Fruit fly (Drosophila melanogaster): ENCODE results near the gene CG9636.

CG9636 gene

dm6 chr3R:8233370-8233773, 10.2 kb downstream of the CG9636 start, which contains the start of gene PolI (continued):
- no peak for TF ChIP-seq CG17802 (tag; optimal IDR thresholded peaks at IDR 0.05)
- no peak for TF ChIP-seq croc (GFP tag; conservative IDR thresholded peaks at IDR 0.05)
- peak; percentile 54 for TF ChIP-seq zfh2 (GFP tag; optimal IDR thresholded peaks at IDR 0.05)
- TF ChIP-seq CG12299 (tag; optimal IDR thresholded peaks at IDR 0.05): no peak
- TF ChIP-seq stc (GFP tag; IDR thresholded peaks at IDR 0.05): no peak
- TF ChIP-seq dpn (GFP tag; optimal IDR thresholded peaks at IDR 0.05): peak in 1 of 2 experiments; percentile 23
- no peak for TF ChIP-seq CG17612 (GFP tag; IDR thresholded peaks at IDR 0.05)
- TF ChIP-seq H15 (GFP tag; IDR thresholded peaks at IDR 0.05): no peak
- TF ChIP-seq NC2α (GFP tag; optimal IDR thresholded peaks at IDR 0.05): peak; percentile 20
- no peak for TF ChIP-seq Ssrp (tag; optimal IDR thresholded peaks at IDR 0.05)
- TF ChIP-seq eyg (GFP tag; optimal IDR thresholded peaks at IDR 0.05): no peak
- TF ChIP-seq fd96Cb (tag; optimal IDR thresholded peaks at IDR 0.05): no peak
- TF ChIP-seq maf-S (GFP tag; optimal IDR thresholded peaks at IDR 0.05): peak; percentile 36
- no peak for TF ChIP-seq MTF-1 (GFP tag; optimal IDR thresholded peaks at IDR 0.05; ENCODE audit: borderline replicate concordance)
- no peak for TF ChIP-seq E2f1 (GFP tag; IDR thresholded peaks at IDR 0.05)
- TF ChIP-seq CG17912 (GFP tag; optimal IDR thresholded peaks at IDR 0.05): no peak
- TF ChIP-seq CG31365 (tag; optimal IDR thresholded peaks at IDR 0.05): peak; percentile 23
- TF ChIP-seq CG14441 (GFP tag; IDR thresholded peaks at IDR 0.05): 0 out of 2 replicates have a peak, but pooled peaks have one; percentile 15
- no peak for TF ChIP-seq danr (GFP tag; IDR thresholded peaks at IDR 0.05)
- TF ChIP-seq CG15479 (GFP tag; optimal IDR thresholded peaks at IDR 0.05): peak; percentile 37

dm6 chr3R:8227344-8227743, 16.2 kb downstream of the CG9636 start:
- TF ChIP-seq Aef1 (GFP tag; IDR thresholded peaks at IDR 0.05) (no peak), grn (GFP tag; optimal IDR thresholded peaks at IDR 0.05) (peak; percentile 92), CG34376 (GFP tag; optimal IDR thresholded peaks at IDR 0.05) (no peak), twi (tag; optimal IDR thresholded peaks at IDR 0.05) (no peak), CG13775 (GFP tag; optimal IDR thresholded peaks at IDR 0.05) (no peak), H15 (GFP tag; IDR thresholded peaks at IDR 0.05) (no peak), Hmx (GFP tag; optimal IDR thresholded peaks at IDR 0.05) (no peak)

DNA sequence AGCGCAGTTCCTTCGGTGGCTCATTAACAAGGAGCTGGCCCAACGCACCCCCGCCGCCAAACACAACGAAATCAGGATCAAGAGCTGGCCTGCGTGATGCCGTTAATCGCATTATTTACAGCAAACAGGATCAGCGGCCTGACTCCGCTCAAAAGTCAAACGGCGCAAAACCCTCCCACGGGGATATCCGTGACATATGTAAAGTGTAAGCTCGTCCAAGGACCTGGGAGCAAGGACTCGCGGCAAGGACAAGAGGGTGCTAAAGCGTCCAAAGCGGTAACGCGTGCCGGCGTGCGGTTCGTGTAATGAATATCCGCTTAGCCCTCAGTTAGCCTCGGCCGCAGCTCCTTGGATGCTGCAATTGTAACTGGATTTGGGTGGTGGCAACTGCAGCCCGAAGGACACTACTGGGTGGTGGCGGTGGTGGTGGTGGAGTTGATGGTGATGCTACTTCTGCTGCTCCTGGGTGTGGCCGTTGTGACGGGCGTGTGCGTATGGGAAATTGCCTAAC, 18.1 kb downstream of the CG9636 start:
- peak; percentile 28 for TF ChIP-seq run (tag; optimal IDR thresholded peaks at IDR 0.05)
- peak; percentile 94 for TF ChIP-seq oc (tag; optimal IDR thresholded peaks at IDR 0.05)
- TF ChIP-seq gsb-n (tag; optimal IDR thresholded peaks at IDR 0.05): peak; percentile 12
- TF ChIP-seq Hey (tag; optimal IDR thresholded peaks at IDR 0.05): peak; percentile 99
- peak; percentile 4 for TF ChIP-seq sd (tag; optimal IDR thresholded peaks at IDR 0.05)
- TF ChIP-seq exex (tag; optimal IDR thresholded peaks at IDR 0.05): no peak
- peak; percentile 14 for TF ChIP-seq kni (GFP tag; optimal IDR thresholded peaks at IDR 0.05)
- no peak for TF ChIP-seq usp (GFP tag; optimal IDR thresholded peaks at IDR 0.05)
- TF ChIP-seq CG8478 (optimal IDR thresholded peaks at IDR 0.05): peak; percentile 11
- TF ChIP-seq tll (GFP tag; optimal IDR thresholded peaks at IDR 0.05): peak in 1 of 2 experiments; percentile 87
- TF ChIP-seq bab2 (GFP tag; optimal IDR thresholded peaks at IDR 0.05): no peak
- TF ChIP-seq gro (GFP tag; optimal IDR thresholded peaks at IDR 0.05): no peak
- peak; percentile 83 for TF ChIP-seq pros (GFP tag; optimal IDR thresholded peaks at IDR 0.05)

All from whole organism, embryonic.